Worm (Caenorhabditis elegans): ENCODE measurements around the gene usp-4.

DNA sequence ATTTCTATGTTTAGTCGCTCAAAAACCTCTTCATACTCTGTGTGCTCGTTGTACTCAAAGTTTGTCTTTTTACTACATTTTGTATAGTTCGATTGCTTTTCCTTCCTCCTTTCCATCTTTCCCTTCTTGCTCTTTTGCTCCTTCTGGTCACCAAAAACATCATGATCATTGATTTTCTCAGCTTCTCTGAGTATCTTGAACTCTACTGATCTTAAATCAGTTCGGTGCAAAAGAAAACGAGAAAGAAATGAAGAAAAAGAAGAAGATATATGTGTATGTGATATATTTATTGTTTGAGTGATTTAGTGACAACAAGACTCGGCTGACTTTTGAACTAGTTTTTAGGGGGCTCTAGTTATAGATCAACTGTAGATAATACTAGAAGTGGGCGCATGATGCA lies 7.0 kb upstream of the usp-4 start:
- TF ChIP-seq cog-1 (tag; optimal IDR thresholded peaks at IDR 0.05): no peak
- TF ChIP-seq med-1 (GFP tag; optimal IDR thresholded peaks at IDR 0.05; ENCODE audit: insufficient read depth): no peak
- no peak for TF ChIP-seq ztf-23 (GFP tag; IDR thresholded peaks at IDR 0.05)
- TF ChIP-seq T22C8.4 (GFP tag; IDR thresholded peaks at IDR 0.05): no peak
- TF ChIP-seq tab-1 (GFP tag; IDR thresholded peaks at IDR 0.05): no peak
- no peak for TF ChIP-seq klf-2 (GFP tag; conservative IDR thresholded peaks at IDR 0.05)
- TF ChIP-seq flt-1 (GFP tag; IDR thresholded peaks at IDR 0.05): no peak
- TF ChIP-seq ztf-29 (GFP tag; IDR thresholded peaks at IDR 0.05): no peak
